Worm (Caenorhabditis elegans) whole organism, mixed stage, embryonic: Measurements from ENCODE around the gene npr-27.

Experiments used
- bed-3 ChIP-seq: fragments of 200-800 bp; sonication (Bioruptor generic); optimal IDR thresholded peaks from 3 replicates; lab custom pipeline; 2018; ENCODE audit warnings: mild to moderate bottlenecking, missing genetic modification characterization, moderate library complexity, missing compliant biosample characterization
- blmp-1 ChIP-seq: fragments of 150-350 bp; optimal IDR thresholded peaks from 2 replicates; lab custom pipeline; 2014; ENCODE audit warnings: missing biosample characterization, missing genetic modification characterization
- ceh-39 ChIP-seq: fragments of 150-350 bp; optimal IDR thresholded peaks from 2 replicates; lab custom pipeline; 2014; ENCODE audit warnings: missing biosample characterization, missing genetic modification characterization
- ceh-43 ChIP-seq: fragments of 200-800 bp; sonication (Bioruptor generic); optimal IDR thresholded peaks from 2 replicates; lab custom pipeline; 2018; ENCODE audit warnings: mild to moderate bottlenecking, missing genetic modification characterization, moderate library complexity, missing compliant biosample characterization
- ceh-83 ChIP-seq: fragments of 200-800 bp; sonication (Bioruptor generic); optimal IDR thresholded peaks from 2 replicates; lab custom pipeline; 2018; ENCODE audit warnings: mild to moderate bottlenecking, missing genetic modification characterization, missing compliant biosample characterization
- ces-1 ChIP-seq: fragments of 150-350 bp; optimal IDR thresholded peaks from 2 replicates; lab custom pipeline; 2014; ENCODE audit warnings: missing biosample characterization, missing genetic modification reagents, missing genetic modification characterization
- cnd-1 ChIP-seq: fragments of 200-800 bp; sonication (Bioruptor generic); optimal IDR thresholded peaks from 2 replicates; lab custom pipeline; 2018; ENCODE audit warnings: mild to moderate bottlenecking, missing genetic modification characterization, missing compliant biosample characterization
- drap-1 ChIP-seq: fragments of 200-800 bp; sonication (Bioruptor generic); optimal IDR thresholded peaks from 3 replicates; lab custom pipeline; 2018; ENCODE audit warnings: mild to moderate bottlenecking, missing genetic modification characterization, missing compliant biosample characterization
- elt-1 ChIP-seq: sonication (generic microtip); optimal IDR thresholded peaks from 2 replicates; lab custom pipeline; 2017; ENCODE audit warnings: missing genetic modification characterization, mild to moderate bottlenecking, missing compliant biosample characterization, antibody characterized with exemption, moderate library complexity, borderline replicate concordance; ENCODE audit not compliant: insufficient read depth
- elt-3 ChIP-seq: fragments of 150-350 bp; optimal IDR thresholded peaks from 2 replicates; lab custom pipeline; 2014; ENCODE audit warnings: missing biosample characterization, missing genetic modification characterization
- flh-1 ChIP-seq: fragments of 200-800 bp; sonication (Bioruptor generic); optimal IDR thresholded peaks from 2 replicates; lab custom pipeline; 2018; ENCODE audit warnings: mild to moderate bottlenecking, missing genetic modification characterization, moderate library complexity, missing compliant biosample characterization
- ham-2 ChIP-seq: fragments of 200-800 bp; sonication (Bioruptor generic); optimal IDR thresholded peaks from 2 replicates; lab custom pipeline; 2018; ENCODE audit warnings: mild to moderate bottlenecking, missing genetic modification characterization, missing compliant biosample characterization
- hlh-1 ChIP-seq: fragments of 150-350 bp; optimal IDR thresholded peaks from 2 replicates; lab custom pipeline; 2014; ENCODE audit warnings: missing biosample characterization, missing genetic modification reagents, missing genetic modification characterization
- lin-13 ChIP-seq: fragments of 150-350 bp; optimal IDR thresholded peaks from 2 replicates; lab custom pipeline; 2014; ENCODE audit warnings: missing biosample characterization, missing genetic modification characterization
- lin-32 ChIP-seq: fragments of 200-800 bp; sonication (Bioruptor generic); optimal IDR thresholded peaks from 2 replicates; lab custom pipeline; 2018; ENCODE audit warnings: mild to moderate bottlenecking, missing genetic modification characterization, missing compliant biosample characterization
- lsy-2 ChIP-seq: fragments of 150-350 bp; optimal IDR thresholded peaks from 2 replicates; lab custom pipeline; 2014; ENCODE audit warnings: missing biosample characterization, missing genetic modification characterization
- mab-5 ChIP-seq: fragments of 150-350 bp; optimal IDR thresholded peaks from 2 replicates; lab custom pipeline; 2014; ENCODE audit warnings: missing biosample characterization, missing genetic modification characterization
- mep-1 ChIP-seq: fragments of 150-350 bp; optimal IDR thresholded peaks from 2 replicates; lab custom pipeline; 2017; ENCODE audit warnings: missing biosample characterization, missing genetic modification reagents, missing genetic modification characterization, inconsistent platforms
- mls-2 ChIP-seq: sonication (generic microtip); optimal IDR thresholded peaks from 2 replicates; lab custom pipeline; 2016; ENCODE audit warnings: mild to moderate bottlenecking, missing genetic modification characterization, moderate library complexity, missing compliant biosample characterization
- nhr-12 ChIP-seq: fragments of 150-350 bp; optimal IDR thresholded peaks from 2 replicates; lab custom pipeline; 2014; ENCODE audit warnings: missing biosample characterization, missing genetic modification characterization
- nhr-2 ChIP-seq: fragments of 150-350 bp; optimal IDR thresholded peaks from 2 replicates; lab custom pipeline; 2014; ENCODE audit warnings: missing biosample characterization, missing genetic modification characterization
- nhr-237 ChIP-seq: fragments of 150-350 bp; optimal IDR thresholded peaks from 2 replicates; lab custom pipeline; 2014; ENCODE audit warnings: missing biosample characterization, missing genetic modification characterization
- nhr-76 ChIP-seq: sonication (generic microtip); optimal IDR thresholded peaks from 2 replicates; lab custom pipeline; 2017; ENCODE audit warnings: missing biosample characterization, missing genetic modification characterization
- pha-4 ChIP-seq: fragments of 150-350 bp; optimal IDR thresholded peaks from 2 replicates; lab custom pipeline; 2018; ENCODE audit warnings: missing biosample characterization, missing genetic modification reagents, missing genetic modification characterization
- sem-2 ChIP-seq: fragments of 200-800 bp; sonication (Bioruptor generic); optimal IDR thresholded peaks from 2 replicates; lab custom pipeline; 2018; ENCODE audit warnings: mild to moderate bottlenecking, missing genetic modification characterization, missing compliant biosample characterization
- snpc-4 ChIP-seq: fragments of 150-350 bp; optimal IDR thresholded peaks from 2 replicates; lab custom pipeline; 2014; ENCODE audit warnings: missing biosample characterization, missing genetic modification characterization
- sptf-1 ChIP-seq: sonication (generic microtip); optimal IDR thresholded peaks from 2 replicates; lab custom pipeline; 2017; ENCODE audit warnings: mild to moderate bottlenecking, missing genetic modification characterization, moderate library complexity, missing compliant biosample characterization
- tbx-8 ChIP-seq: fragments of 200-800 bp; sonication (Bioruptor generic); optimal IDR thresholded peaks from 2 replicates; lab custom pipeline; 2018; ENCODE audit warnings: mild to moderate bottlenecking, missing genetic modification characterization, moderate library complexity, missing compliant biosample characterization
- unc-120 ChIP-seq: sonication (generic microtip); optimal IDR thresholded peaks from 2 replicates; lab custom pipeline; 2017; ENCODE audit warnings: missing genetic modification characterization, missing compliant biosample characterization; ENCODE audit not compliant: poor library complexity, severe bottlenecking
- unc-62 ChIP-seq: fragments of 150-350 bp; optimal IDR thresholded peaks from 2 replicates; lab custom pipeline; 2014; ENCODE audit warnings: missing biosample characterization, missing genetic modification reagents, missing genetic modification characterization
- zip-8 ChIP-seq: fragments of 150-350 bp; optimal IDR thresholded peaks from 2 replicates; lab custom pipeline; 2014; ENCODE audit warnings: missing biosample characterization, missing genetic modification characterization
- ztf-11 ChIP-seq: fragments of 150-350 bp; optimal IDR thresholded peaks from 2 replicates; lab custom pipeline; 2014; ENCODE audit warnings: missing biosample characterization, missing genetic modification characterization

The npr-27 gene

ce11 chrIV:7316613-7317153, 11.3 kb downstream of the npr-27 start, which contains the start of gene F42C5.9:
TSS of gene F42C5.9 (minus strand) at chrIV:7317103.
- no peak for TF ChIP-seq tbx-8 (GFP tag; lab: Kevin White, UChicago)
- TF ChIP-seq ztf-11 = no peak
- TF ChIP-seq flh-1 (GFP tag; lab: Kevin White, UChicago) = no peak
- TF ChIP-seq mep-1 (tag; lab: Kevin White, UChicago) = no peak
- TF ChIP-seq elt-3 (tag; lab: Kevin White, UChicago) = no peak
- no peak for TF ChIP-seq lin-32 (GFP tag; lab: Kevin White, UChicago)
- TF ChIP-seq ceh-43 (GFP tag; lab: Kevin White, UChicago) = no peak
- TF ChIP-seq blmp-1 (tag; lab: Kevin White, UChicago) = no peak
- TF ChIP-seq nhr-76 (tag; lab: Kevin White, UChicago) = no peak
- no peak for TF ChIP-seq bed-3 (GFP tag; lab: Kevin White, UChicago)
- no peak for TF ChIP-seq drap-1 (GFP tag; lab: Kevin White, UChicago)
- TF ChIP-seq sem-2 (GFP tag; lab: Kevin White, UChicago) = no peak
- TF ChIP-seq cnd-1 (tag; lab: Kevin White, UChicago) = no peak
- TF ChIP-seq unc-62 (GFP tag; lab: Kevin White, UChicago) = no peak
- TF ChIP-seq nhr-12 (tag; lab: Kevin White, UChicago) = no peak
- TF ChIP-seq ceh-83 = no peak
- TF ChIP-seq mls-2 (tag; lab: Kevin White, UChicago) = no peak
- no peak for TF ChIP-seq zip-8 (tag; lab: Kevin White, UChicago)

ce11 chrIV:7317829-7318529, 12.6 kb downstream of the npr-27 start:
- no peak for TF ChIP-seq hlh-1
- no peak for TF ChIP-seq nhr-12 (tag; lab: Kevin White, UChicago)
- TF ChIP-seq ces-1 (GFP tag; lab: Kevin White, UChicago) = peak; percentile 83
- TF ChIP-seq drap-1 (GFP tag; lab: Kevin White, UChicago) = no peak
- no peak for TF ChIP-seq mab-5
- no peak for TF ChIP-seq unc-120 (tag; lab: Kevin White, UChicago)
- no peak for TF ChIP-seq flh-1 (GFP tag; lab: Kevin White, UChicago)
- no peak for TF ChIP-seq lin-32 (GFP tag; lab: Kevin White, UChicago)
- peak; percentile 63 for TF ChIP-seq unc-62 (GFP tag; lab: Kevin White, UChicago)
- no peak for TF ChIP-seq lsy-2 (tag; lab: Kevin White, UChicago)
- TF ChIP-seq elt-1 (tag; lab: Kevin White, UChicago) = peak; percentile 51
- no peak for TF ChIP-seq snpc-4 (tag; lab: Kevin White, UChicago)

- TF ChIP-seq nhr-2 (tag; lab: Kevin White, UChicago) (no peak), sptf-1 (tag; lab: Kevin White, UChicago) (no peak), ceh-83 (no peak), pha-4 (tag; lab: Kevin White, UChicago) (no peak), ztf-11 (no peak), ham-2 (no peak), nhr-237 (tag; lab: Kevin White, UChicago) (no peak), unc-62 (GFP tag; lab: Kevin White, UChicago) (no peak), zip-8 (tag; lab: Kevin White, UChicago) (no peak), lin-13 (tag; lab: Kevin White, UChicago) (no peak), ceh-39 (tag; lab: Kevin White, UChicago) (no peak), flh-1 (GFP tag; lab: Kevin White, UChicago) (no peak), nhr-76 (tag; lab: Kevin White, UChicago) (no peak), blmp-1 (tag; lab: Kevin White, UChicago) (no peak), tbx-8 (GFP tag; lab: Kevin White, UChicago) (no peak), lin-32 (GFP tag; lab: Kevin White, UChicago) (no peak), nhr-12 (tag; lab: Kevin White, UChicago) (no peak), mls-2 (tag; lab: Kevin White, UChicago) (no peak)
Measured at ce11 chrIV:7318900-7319299, 13.5 kb downstream of the npr-27 start.
